Worm (Caenorhabditis elegans): ENCODE results near the gene Y45F10D.7.

- TF ChIP-seq him-1 (tag; optimal IDR thresholded peaks at IDR 0.05): no peak
- TF ChIP-seq W03F9.2 (tag; optimal IDR thresholded peaks at IDR 0.05): no peak
- no peak for TF ChIP-seq dao-5 (tag; optimal IDR thresholded peaks at IDR 0.05)
These were observed 10.0 kb upstream of the Y45F10D.7 start, which contains the start of gene gly-10 for ce11 chrIV:13778710-13779109.
